Worm (Caenorhabditis elegans) whole organism, L3 larva: ENCODE data around the gene C48B4.7.

ENCODE experiments used
- ZK546.5 ChIP-seq: sonication (generic microtip); optimal IDR thresholded peaks from 2 replicates; lab custom pipeline; 2017; ENCODE audit warnings: missing biosample characterization, missing genetic modification characterization
- mdl-1 ChIP-seq: fragments of 150-350 bp; optimal IDR thresholded peaks from 2 replicates; lab custom pipeline; 2014; ENCODE audit warnings: missing biosample characterization, missing genetic modification characterization
- nfya-1 ChIP-seq: sonication (generic microtip); optimal IDR thresholded peaks from 2 replicates; lab custom pipeline; 2017; ENCODE audit warnings: missing genetic modification characterization, mild to moderate bottlenecking, missing compliant biosample characterization, antibody characterized with exemption, moderate library complexity; ENCODE audit not compliant: insufficient read depth
- nhr-12 ChIP-seq: fragments of 150-350 bp; optimal IDR thresholded peaks from 2 replicates; lab custom pipeline; 2014; ENCODE audit warnings: missing biosample characterization, missing genetic modification characterization
- nhr-76 ChIP-seq: fragments of 150-350 bp; sonication (generic microtip); optimal IDR thresholded peaks from 5 replicates; lab custom pipeline; 2014; ENCODE audit warnings: missing biosample characterization, missing genetic modification characterization
- pha-4 ChIP-seq: fragments of 150-350 bp; optimal IDR thresholded peaks from 2 replicates; lab custom pipeline; 2014; ENCODE audit warnings: missing biosample characterization, missing genetic modification reagents, missing genetic modification characterization

DNA sequence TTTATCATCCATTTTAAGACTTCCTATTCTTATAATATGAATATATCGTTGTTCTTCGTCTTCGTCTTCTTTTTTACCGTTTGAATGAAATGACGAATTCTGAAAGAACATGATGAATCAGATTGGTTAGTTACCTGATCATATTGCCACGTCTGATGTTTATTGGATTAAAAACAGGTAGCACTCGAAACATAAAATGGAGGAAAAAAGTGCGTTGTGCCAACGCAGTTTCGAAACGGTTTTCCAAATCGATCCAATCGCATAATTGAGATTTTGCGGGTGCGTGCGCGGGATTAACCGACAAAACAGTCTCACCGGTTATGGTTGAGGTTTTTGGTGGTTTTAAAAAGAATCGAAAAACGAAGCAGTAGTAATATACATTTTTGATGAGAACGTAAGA is 36.3 kb upstream of the C48B4.7 start, which contains the start of gene rom-2:
- TF ChIP-seq ZK546.5 (no peak), nfya-1 (no peak), nhr-12 (tag; lab: Kevin White, UChicago) (no peak), mdl-1 (tag; lab: Kevin White, UChicago) (no peak), nhr-76 (tag; lab: Kevin White, UChicago) (no peak), pha-4 (tag; lab: Kevin White, UChicago) (no peak)
